Worm (Caenorhabditis elegans) whole organism, L4/young adult: ENCODE data around the gene nhr-196.

Experiments
- dao-5 ChIP-seq: sonication (generic microtip); optimal IDR thresholded peaks from 2 replicates; lab custom pipeline; 2016; ENCODE audit warnings: missing genotype, missing genetic modification characterization, moderate library complexity, missing compliant biosample characterization
- him-1 ChIP-seq: sonication (generic microtip); optimal IDR thresholded peaks from 2 replicates; lab custom pipeline; 2016; ENCODE audit warnings: missing genotype, missing genetic modification reagents, missing genetic modification characterization, missing compliant biosample characterization

ce11 chrV:15661003-15661402 is 24.5 kb upstream of the nhr-196 start:
- TF ChIP-seq dao-5 (tag; lab: Kevin White, UChicago) (no peak), him-1 (tag; lab: Kevin White, UChicago) (no peak)
